Worm (Caenorhabditis elegans) whole organism, L4 larva: ENCODE measurements around the gene W08E12.9.

Source experiments
- T26A8.4 ChIP-seq: fragments of 200-800 bp; sonication (Bioruptor generic); IDR thresholded peaks from 2 replicates; pipeline ENCODE4 v1.3.6; 2022; ENCODE audit warnings: missing genetic modification characterization, missing compliant biosample characterization
- ama-1 ChIP-seq: fragments of 150-350 bp; optimal IDR thresholded peaks from 2 replicates; lab custom pipeline; 2014; ENCODE audit warnings: inconsistent platforms, mixed read lengths
- attf-4 ChIP-seq: sonication (generic microtip); optimal IDR thresholded peaks from 3 replicates; lab custom pipeline; 2017; ENCODE audit warnings: missing biosample characterization, missing genetic modification characterization
- cey-2 ChIP-seq: sonication (generic microtip); optimal IDR thresholded peaks from 3 replicates; lab custom pipeline; 2017; ENCODE audit warnings: missing genetic modification characterization, mild to moderate bottlenecking, missing compliant biosample characterization, antibody characterized with exemption, borderline replicate concordance; ENCODE audit not compliant: insufficient read depth
- egl-27 ChIP-seq: sonication (generic microtip); optimal IDR thresholded peaks from 3 replicates; lab custom pipeline; 2017; ENCODE audit warnings: missing biosample characterization, missing genetic modification reagents, missing genetic modification characterization
- fos-1 ChIP-seq: fragments of 150-350 bp; optimal IDR thresholded peaks from 2 replicates; lab custom pipeline; 2014; ENCODE audit warnings: missing biosample characterization, missing genetic modification characterization
- nhr-11 ChIP-seq: fragments of 150-350 bp; optimal IDR thresholded peaks from 2 replicates; lab custom pipeline; 2014; ENCODE audit warnings: missing biosample characterization, missing genetic modification characterization
- nhr-77 ChIP-seq: fragments of 150-350 bp; optimal IDR thresholded peaks from 2 replicates; lab custom pipeline; 2014; ENCODE audit warnings: missing biosample characterization, missing genetic modification characterization
- rbr-2 ChIP-seq: sonication (generic microtip); optimal IDR thresholded peaks from 2 replicates; lab custom pipeline; 2016; ENCODE audit warnings: missing genotype, missing genetic modification characterization, missing compliant biosample characterization

- TF ChIP-seq nhr-11 (tag; lab: Kevin White, UChicago) = no peak
- no peak for TF ChIP-seq egl-27 (tag; lab: Kevin White, UChicago)
- no peak for TF ChIP-seq fos-1 (tag; lab: Kevin White, UChicago)
- no peak for TF ChIP-seq cey-2
- TF ChIP-seq attf-4 (tag; lab: Kevin White, UChicago) = no peak
- no peak for TF ChIP-seq rbr-2 (tag; lab: Kevin White, UChicago)
- peak; percentile 47 for TF ChIP-seq nhr-77 (tag; lab: Kevin White, UChicago)
- TF ChIP-seq T26A8.4 = no peak
- TF ChIP-seq ama-1 (lab: Kevin White, UChicago) = no peak
Observed at ce11 chrIV:3258528-3258927, 48.8 kb downstream of the W08E12.9 start, which contains the start of gene T26C12.1.
